Fruit fly (Drosophila melanogaster) whole organism, adult: Measurements from ENCODE around the gene CG17202.

Source experiments
- CG11617 ChIP-seq: fragments of 200-800 bp; sonication (Bioruptor generic); optimal IDR thresholded peaks from 2 replicates; lab custom pipeline; 2017; ENCODE audit warnings: mild to moderate bottlenecking, missing biosample characterization, missing genetic modification reagents, missing genetic modification characterization
- CG12768 ChIP-seq: fragments of 200-800 bp; sonication (Bioruptor generic); optimal IDR thresholded peaks from 2 replicates; lab custom pipeline; 2017; ENCODE audit warnings: missing biosample characterization, missing genetic modification characterization, mild to moderate bottlenecking, moderate library complexity, missing genetic modification reagents
- CG14711 ChIP-seq: fragments of 200-800 bp; sonication (Bioruptor generic); optimal IDR thresholded peaks from 2 replicates; lab custom pipeline; 2018; ENCODE audit warnings: missing biosample characterization, mild to moderate bottlenecking, missing genetic modification characterization, moderate library complexity
- CG1620 ChIP-seq: fragments of 200-800 bp; sonication (Bioruptor generic); optimal IDR thresholded peaks from 2 replicates; lab custom pipeline; 2016; ENCODE audit warnings: missing biosample characterization, missing genetic modification characterization
- CG33017 ChIP-seq: fragments of 200-800 bp; sonication (Bioruptor generic); optimal IDR thresholded peaks from 2 replicates; lab custom pipeline; 2018; ENCODE audit warnings: missing biosample characterization, mild to moderate bottlenecking, missing genetic modification characterization, moderate library complexity
- CG5204 ChIP-seq: fragments of 200-800 bp; sonication (Bioruptor generic); optimal IDR thresholded peaks from 2 replicates; lab custom pipeline; 2016; ENCODE audit warnings: missing biosample characterization, missing genetic modification characterization
- CG7045 ChIP-seq: fragments of 200-800 bp; sonication (Bioruptor generic); optimal IDR thresholded peaks from 2 replicates; lab custom pipeline; 2017; ENCODE audit warnings: missing biosample characterization, mild to moderate bottlenecking, missing genetic modification characterization
- CG7101 ChIP-seq: fragments of 200-800 bp; sonication (Bioruptor generic); optimal IDR thresholded peaks from 2 replicates; lab custom pipeline; 2018; ENCODE audit warnings: missing biosample characterization, mild to moderate bottlenecking, missing genetic modification characterization, moderate library complexity
- Clk ChIP-seq: fragments of 200-800 bp; sonication (Bioruptor generic); optimal IDR thresholded peaks from 2 replicates; lab custom pipeline; 2017; ENCODE audit warnings: missing biosample characterization, missing genetic modification characterization
- Crg-1 ChIP-seq: fragments of 200-800 bp; sonication (Bioruptor generic); optimal IDR thresholded peaks from 2 replicates; lab custom pipeline; 2016; ENCODE audit warnings: missing biosample characterization, missing genetic modification characterization
- Hr96 ChIP-seq: fragments of 200-800 bp; sonication (Bioruptor generic); optimal IDR thresholded peaks from 2 replicates; lab custom pipeline; 2016; ENCODE audit warnings: missing biosample characterization, missing genetic modification characterization
- Mnt ChIP-seq: fragments of 200-800 bp; sonication (Bioruptor generic); optimal IDR thresholded peaks from 2 replicates; lab custom pipeline; 2016; ENCODE audit warnings: missing biosample characterization, mild to moderate bottlenecking, missing genetic modification characterization
- bab1 ChIP-seq: fragments of 200-800 bp; sonication (Bioruptor generic); optimal IDR thresholded peaks from 3 replicates; lab custom pipeline; 2019; ENCODE audit warnings: missing biosample characterization, mild to moderate bottlenecking, missing genetic modification characterization, moderate library complexity
- cic ChIP-seq: fragments of 200-800 bp; sonication (Bioruptor generic); optimal IDR thresholded peaks from 2 replicates; lab custom pipeline; 2017; ENCODE audit warnings: missing biosample characterization, mild to moderate bottlenecking, missing genetic modification characterization, moderate library complexity
- cnc ChIP-seq, 2 experiments: fragments of >200 bp; optimal IDR thresholded peaks; 2 replicates each; lab custom pipeline; 2017
- kay ChIP-seq: fragments of 200-800 bp; sonication (Bioruptor generic); peaks from one replicate; lab custom pipeline; 2016; ENCODE audit warnings: missing biosample characterization, missing genetic modification characterization, borderline replicate concordance
- ovo ChIP-seq: fragments of 200-800 bp; sonication (Bioruptor generic); optimal IDR thresholded peaks from 2 replicates; lab custom pipeline; 2016; ENCODE audit warnings: missing biosample characterization, missing genetic modification characterization
- pad ChIP-seq: fragments of 200-800 bp; sonication (Bioruptor generic); optimal IDR thresholded peaks from 3 replicates; lab custom pipeline; 2017; ENCODE audit warnings: missing biosample characterization, missing genetic modification characterization, mild to moderate bottlenecking, moderate library complexity, missing genetic modification reagents
- tj ChIP-seq: fragments of 200-800 bp; sonication (Bioruptor generic); optimal IDR thresholded peaks from 3 replicates; lab custom pipeline; 2017; ENCODE audit warnings: missing biosample characterization, mild to moderate bottlenecking, missing genetic modification characterization, moderate library complexity
- toe ChIP-seq: fragments of 200-800 bp; sonication (Bioruptor generic); optimal IDR thresholded peaks from 2 replicates; lab custom pipeline; 2016; ENCODE audit warnings: missing biosample characterization, missing genetic modification characterization

Gene CG17202

DNA sequence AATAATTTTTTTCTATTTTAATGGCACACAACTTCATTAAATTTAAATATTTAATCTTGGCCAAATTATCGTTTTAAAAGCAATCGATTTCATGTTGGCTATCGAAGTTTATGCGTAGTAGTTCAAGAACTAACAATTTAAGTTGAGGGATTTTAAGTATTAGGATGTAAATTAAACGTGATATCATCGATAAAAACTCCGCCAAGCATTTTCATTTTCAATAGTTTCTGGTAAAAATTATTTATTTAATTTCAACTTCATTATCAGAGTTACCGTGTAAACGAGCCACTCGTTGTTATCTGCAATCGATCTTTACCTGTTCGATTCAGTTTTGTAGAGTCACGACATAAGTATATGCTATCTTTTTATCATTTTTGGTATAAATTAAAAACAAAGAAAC, 19.6 kb upstream of the CG17202 start:
- TF ChIP-seq Hr96 (GFP tag; lab: Kevin White, UChicago) (peak; percentile 96), CG7101 (tag; lab: Kevin White, UChicago) (peak; percentile 99), Crg-1 (peak; percentile 85), CG14711 (peak; percentile 96), CG5204 (peak; percentile 96), CG33017 (tag; lab: Kevin White, UChicago) (peak; percentile 99), ovo (GFP tag; lab: Kevin White, UChicago) (peak; percentile 86), tj (peak; percentile 79), CG11617 (peak; percentile 97), toe (peak; percentile 96), kay (GFP tag; lab: Kevin White, UChicago) (peak; percentile 99), cnc (optimal IDR thresholded peaks at IDR 0.05; lab: Kevin White, UChicago) (no peak), cic (peak; percentile 88), CG1620 (GFP tag; lab: Kevin White, UChicago) (peak; percentile 86), bab1 (GFP tag; lab: Kevin White, UChicago) (peak; percentile 98), Mnt (GFP tag; lab: Kevin White, UChicago) (peak; percentile 91), CG12768 (GFP tag; lab: Kevin White, UChicago) (peak; percentile 98), Clk (peak; percentile 95), pad (GFP tag; lab: Kevin White, UChicago) (peak; percentile 87), CG7045 (GFP tag; lab: Kevin White, UChicago) (peak; percentile 100)

DNA sequence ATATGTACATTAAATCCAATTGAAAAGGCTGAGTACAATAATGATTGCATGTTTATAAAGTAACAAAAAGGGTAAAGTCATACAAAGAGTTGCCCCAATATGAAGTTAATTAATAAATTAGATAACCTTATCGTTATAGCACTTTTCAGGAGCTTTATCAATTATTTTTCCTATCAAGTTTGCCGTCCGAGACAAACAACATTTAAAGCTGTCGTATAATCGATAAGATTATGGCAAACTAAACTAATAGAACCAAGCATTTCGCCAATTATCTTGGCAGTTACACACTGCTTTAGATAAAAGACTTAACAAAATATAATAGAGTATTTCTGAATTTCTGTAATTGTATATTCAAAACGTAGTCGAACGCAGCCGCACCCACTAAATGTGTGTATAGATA, 17.4 kb upstream of the CG17202 start:
- TF ChIP-seq Clk (no peak), kay (GFP tag; lab: Kevin White, UChicago) (peak; percentile 77)

DNA sequence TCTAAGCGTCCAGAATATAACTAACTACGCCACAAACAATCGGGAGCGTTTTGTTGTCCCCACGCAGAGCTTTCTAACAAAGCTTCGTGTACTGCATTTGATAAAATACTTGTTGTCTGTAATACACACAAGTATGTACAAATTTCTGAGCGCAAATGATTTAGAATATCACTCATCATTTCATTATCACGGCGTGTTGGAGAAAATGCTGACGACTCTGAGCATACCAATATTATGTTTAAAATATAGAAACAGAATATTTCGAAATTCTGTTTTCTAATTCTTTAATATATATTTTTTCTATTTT, 16.7 kb upstream of the CG17202 start, which contains the start of gene Cyp9f2:
Gene Cyp9f2 (minus strand): TSS at position 101 of the 307 bp plus-strand sequence.
- TF ChIP-seq cic = peak; percentile 69
- no peak for TF ChIP-seq CG7045 (GFP tag; lab: Kevin White, UChicago)

DNA sequence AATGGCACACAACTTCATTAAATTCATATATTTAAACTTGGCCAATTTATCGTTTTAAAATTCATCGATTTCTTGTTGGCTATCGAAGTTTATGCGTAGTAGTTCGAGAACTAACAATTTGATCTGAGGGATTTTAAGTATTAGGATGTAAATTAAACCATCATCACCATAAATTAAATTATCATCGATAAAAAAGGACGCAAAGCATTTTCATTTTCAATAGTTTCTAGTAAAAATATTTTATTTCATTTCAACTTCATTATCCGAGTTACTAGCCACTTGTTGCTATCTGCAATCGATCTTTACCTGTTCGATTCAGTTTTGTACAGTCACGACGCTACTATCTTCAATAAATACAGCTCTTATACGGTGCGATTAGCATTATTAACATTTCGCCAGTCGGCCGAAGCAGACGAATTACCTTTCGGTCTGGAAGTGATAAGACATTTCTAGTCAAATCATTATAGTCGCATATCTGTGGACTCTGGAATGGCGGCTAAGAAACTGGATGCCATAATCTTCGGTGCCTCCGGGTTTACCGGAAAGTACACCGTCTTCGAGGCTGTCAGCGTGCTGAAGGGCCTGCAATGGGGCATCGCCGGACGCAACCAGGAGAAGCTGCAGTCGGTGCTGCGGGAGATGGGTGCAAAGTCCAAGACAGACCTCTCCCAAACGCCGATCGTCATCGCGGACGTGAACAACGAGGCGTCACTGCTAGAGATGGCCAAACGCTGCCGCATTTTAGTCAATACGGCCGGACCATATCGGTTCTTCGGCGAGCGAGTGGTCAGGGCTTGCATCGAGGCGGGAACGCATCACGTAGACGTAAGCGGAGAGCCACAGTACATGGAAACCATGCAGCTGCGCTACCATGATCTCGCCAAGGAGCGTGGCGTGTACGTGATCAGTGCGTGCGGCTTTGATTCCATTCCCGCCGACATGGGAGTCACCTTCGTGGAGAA, 16.1 kb upstream of the CG17202 start, which contains the start of gene CG5167:
Gene CG5167 (plus strand): TSS at position 298 of the 962 bp plus-strand sequence.
- TF ChIP-seq CG1620 (GFP tag; lab: Kevin White, UChicago) (no peak), kay (GFP tag; lab: Kevin White, UChicago) (no peak), bab1 (GFP tag; lab: Kevin White, UChicago) (peak; percentile 60), CG12768 (GFP tag; lab: Kevin White, UChicago) (peak; percentile 96), CG14711 (peak; percentile 65), CG7045 (GFP tag; lab: Kevin White, UChicago) (peak; percentile 24), CG5204 (no peak), Mnt (GFP tag; lab: Kevin White, UChicago) (peak; percentile 33), cnc (optimal IDR thresholded peaks at IDR 0.05; lab: Kevin White, UChicago) (peak in 1 of 2 experiments; percentile 79), CG33017 (tag; lab: Kevin White, UChicago) (peak; percentile 69), Hr96 (GFP tag; lab: Kevin White, UChicago) (peak; percentile 57), CG11617 (peak; percentile 70), tj (peak; percentile 28), CG7101 (tag; lab: Kevin White, UChicago) (peak; percentile 59), cic (peak; percentile 47), ovo (GFP tag; lab: Kevin White, UChicago) (peak; percentile 25), pad (GFP tag; lab: Kevin White, UChicago) (no peak), toe (peak; percentile 70), Crg-1 (no peak), Clk (no peak)

DNA sequence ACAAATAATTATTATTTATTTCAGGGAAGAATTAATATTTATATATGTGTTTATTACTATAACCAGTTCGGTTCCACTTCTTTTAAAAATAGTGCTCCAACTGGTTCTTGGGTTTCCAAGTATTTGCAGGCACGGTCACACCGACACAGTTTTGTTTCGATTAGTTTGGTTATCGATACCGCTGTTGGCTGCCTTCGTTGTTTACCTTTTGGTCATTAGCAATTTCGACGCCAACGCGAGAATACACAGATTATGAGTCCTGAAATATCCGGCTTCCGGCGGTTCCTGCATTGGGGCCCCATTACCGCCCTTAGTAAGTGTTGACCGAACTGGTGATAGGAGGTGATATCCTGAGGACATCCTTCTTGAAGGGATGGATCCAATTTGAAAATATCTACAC, 14.4 kb upstream of the CG17202 start, which contains the start of gene CG5196:
Gene CG5196 (plus strand): TSS at position 157 of the 400 bp plus-strand sequence.
- TF ChIP-seq CG11617 (peak; percentile 8), CG7045 (GFP tag; lab: Kevin White, UChicago) (no peak), bab1 (GFP tag; lab: Kevin White, UChicago) (peak; percentile 60), Hr96 (GFP tag; lab: Kevin White, UChicago) (no peak), CG33017 (tag; lab: Kevin White, UChicago) (no peak), ovo (GFP tag; lab: Kevin White, UChicago) (no peak), toe (no peak), tj (no peak), pad (GFP tag; lab: Kevin White, UChicago) (no peak), CG5204 (no peak), cnc (optimal IDR thresholded peaks at IDR 0.05; lab: Kevin White, UChicago) (no peak), Crg-1 (no peak), Clk (no peak), kay (GFP tag; lab: Kevin White, UChicago) (no peak), Mnt (GFP tag; lab: Kevin White, UChicago) (peak; percentile 50), CG12768 (GFP tag; lab: Kevin White, UChicago) (no peak), cic (peak; percentile 2), CG14711 (peak; percentile 2), CG1620 (GFP tag; lab: Kevin White, UChicago) (peak; percentile 20), CG7101 (tag; lab: Kevin White, UChicago) (peak; percentile 35)

DNA sequence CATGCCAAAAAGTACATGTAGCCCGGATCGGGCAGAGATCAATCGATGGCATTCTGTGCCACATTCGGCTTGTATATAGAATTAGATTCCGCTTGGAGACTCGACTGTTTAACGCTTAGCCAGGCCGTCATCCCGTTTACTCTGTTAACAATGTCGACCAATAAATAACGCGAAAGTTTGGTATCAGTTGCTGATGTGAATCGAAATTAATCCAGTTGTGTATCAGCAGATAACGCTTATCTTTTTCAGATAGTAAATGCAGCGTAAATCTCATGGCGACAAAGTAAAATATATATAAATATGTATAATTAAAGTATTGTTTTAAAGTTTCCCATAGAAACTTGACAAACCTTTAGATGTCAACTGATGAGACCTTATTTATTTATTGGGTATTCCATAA, 11.1 kb upstream of the CG17202 start:
- TF ChIP-seq CG12768 (GFP tag; lab: Kevin White, UChicago) = no peak
- no peak for TF ChIP-seq ovo (GFP tag; lab: Kevin White, UChicago)
- TF ChIP-seq CG11617 = no peak
- no peak for TF ChIP-seq cnc (optimal IDR thresholded peaks at IDR 0.05; lab: Kevin White, UChicago)
- no peak for TF ChIP-seq CG7101 (tag; lab: Kevin White, UChicago)
- TF ChIP-seq kay (GFP tag; lab: Kevin White, UChicago) = no peak
- no peak for TF ChIP-seq tj
- TF ChIP-seq CG5204 = no peak
